Worm (Caenorhabditis elegans) whole organism, dauer: Measurements from ENCODE around the gene srh-68.

Experiments used
- unc-62 ChIP-seq: sonication (generic microtip); optimal IDR thresholded peaks from 2 replicates; lab custom pipeline; 2017; ENCODE audit warnings: missing biosample characterization, missing genetic modification reagents, missing genetic modification characterization

Gene srh-68

DNA sequence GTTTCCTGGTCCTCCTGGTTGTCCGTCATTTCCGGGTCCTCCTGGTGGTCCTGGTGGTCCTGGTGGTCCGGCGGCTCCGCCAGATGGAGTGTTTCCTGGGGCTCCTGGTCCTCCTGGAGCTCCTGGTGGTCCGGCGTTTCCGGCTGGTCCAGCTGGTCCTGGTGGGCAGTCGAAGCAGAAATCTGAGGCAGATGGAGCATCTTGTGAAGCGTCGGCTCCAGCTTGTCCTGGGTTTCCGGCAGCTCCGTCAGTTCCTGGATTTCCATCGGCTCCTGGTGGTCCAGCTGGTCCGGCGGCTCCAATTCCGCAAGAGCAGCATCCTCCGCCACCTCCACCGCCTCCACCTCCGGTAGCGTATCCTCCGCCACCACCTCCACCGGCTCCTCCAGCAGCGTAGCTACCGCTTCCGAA lies 13.1 kb upstream of the srh-68 start:
- TF ChIP-seq unc-62 (GFP tag; lab: Kevin White, UChicago), result no peak

DNA sequence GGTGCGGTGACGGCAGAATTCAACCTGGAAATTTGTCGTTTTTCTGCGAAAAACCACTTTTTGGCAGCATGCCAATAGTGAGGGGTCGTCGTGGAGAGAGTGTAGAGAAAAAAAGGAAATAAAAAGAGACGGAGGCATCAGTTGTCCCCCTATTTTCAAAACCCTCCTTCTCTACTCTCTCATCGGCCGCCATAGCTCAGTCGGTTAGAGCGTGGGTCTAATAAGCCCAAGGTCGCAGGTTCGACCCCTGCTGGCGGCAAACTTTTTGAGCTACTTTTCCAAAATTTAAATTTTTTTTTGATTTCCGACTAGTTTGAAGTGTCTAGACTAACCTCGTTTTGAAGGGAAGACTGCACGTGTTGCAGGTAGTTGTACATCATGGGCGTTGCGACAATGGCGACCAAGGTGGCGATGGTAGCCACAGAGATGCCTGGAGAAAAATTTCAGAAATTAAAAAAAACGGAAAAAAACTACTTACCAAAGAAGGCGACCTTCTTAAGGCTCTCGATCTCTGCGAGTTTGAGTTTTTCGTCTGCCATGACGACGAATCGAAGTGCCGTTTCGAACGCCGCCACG lies 12.5 kb upstream of the srh-68 start, which contains the start of gene col-85:
Gene col-85 (minus strand): TSS at position 540 of the 576 bp plus-strand sequence.
- no peak for TF ChIP-seq unc-62 (GFP tag; lab: Kevin White, UChicago)

DNA sequence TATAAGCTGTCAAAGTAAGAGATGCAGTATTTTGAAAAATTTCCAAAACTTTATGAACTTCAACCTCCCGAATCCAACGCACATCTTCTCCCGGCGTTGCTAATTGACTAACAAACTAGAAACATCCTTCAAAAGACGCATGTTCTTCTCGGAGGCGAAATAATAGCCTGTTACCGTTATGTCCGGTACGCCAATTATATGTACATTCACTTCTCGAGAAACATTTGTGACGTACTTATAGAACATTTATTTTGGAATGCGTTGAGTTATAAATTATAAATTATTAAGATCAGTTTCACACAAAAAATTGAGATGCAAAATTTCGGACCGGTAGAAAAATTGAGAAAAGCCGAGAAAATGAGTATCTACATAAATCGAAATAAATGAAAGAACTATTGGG lies 10.2 kb upstream of the srh-68 start, which contains the start of gene T21B4.3:
Gene T21B4.3 (minus strand): TSS at position 101 of the 400 bp plus-strand sequence.
- no peak for TF ChIP-seq unc-62 (GFP tag; lab: Kevin White, UChicago)

DNA sequence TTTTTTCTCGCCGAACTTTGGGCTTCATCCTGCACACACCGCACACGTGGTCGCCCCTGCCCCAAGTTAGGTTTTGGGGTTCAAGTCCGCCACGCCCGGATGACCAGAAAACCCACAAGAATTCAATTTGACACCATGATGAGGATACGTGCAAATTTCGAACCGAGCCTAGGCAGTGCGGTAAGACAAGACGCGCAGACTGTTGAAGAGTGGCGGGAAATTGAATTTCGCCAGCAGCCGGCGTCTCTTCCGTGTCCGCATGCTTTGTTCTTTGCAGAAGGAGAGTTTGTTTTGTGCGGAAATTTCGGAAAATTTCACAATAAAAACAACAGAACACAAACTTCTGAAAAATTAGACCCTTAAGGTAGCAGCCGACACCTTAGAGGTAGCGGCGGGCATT lies 7.2 kb upstream of the srh-68 start:
- no peak for TF ChIP-seq unc-62 (GFP tag; lab: Kevin White, UChicago)

DNA sequence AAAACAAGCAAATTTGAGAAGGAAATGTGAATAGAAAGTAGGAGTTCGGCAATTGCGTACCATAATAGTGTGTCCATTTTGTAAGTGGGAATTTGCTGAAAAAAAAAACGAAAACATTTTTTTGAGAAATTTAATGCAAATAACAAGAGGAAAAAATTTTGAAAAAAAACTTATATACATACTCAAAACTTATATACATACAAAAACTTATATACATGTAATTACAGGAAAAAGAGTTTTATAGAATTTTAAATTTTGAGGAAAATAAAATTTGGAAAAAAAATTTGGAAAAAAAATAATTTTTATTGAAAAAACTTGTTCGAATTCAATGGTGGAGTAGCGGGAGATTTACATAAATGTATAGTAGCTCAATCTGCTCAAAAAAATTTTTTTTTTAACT lies 4.4 kb upstream of the srh-68 start, which contains the start of gene ador-1:
Gene ador-1 (minus strand): TSS at position 101 of the 400 bp plus-strand sequence.
- no peak for TF ChIP-seq unc-62 (GFP tag; lab: Kevin White, UChicago)

DNA sequence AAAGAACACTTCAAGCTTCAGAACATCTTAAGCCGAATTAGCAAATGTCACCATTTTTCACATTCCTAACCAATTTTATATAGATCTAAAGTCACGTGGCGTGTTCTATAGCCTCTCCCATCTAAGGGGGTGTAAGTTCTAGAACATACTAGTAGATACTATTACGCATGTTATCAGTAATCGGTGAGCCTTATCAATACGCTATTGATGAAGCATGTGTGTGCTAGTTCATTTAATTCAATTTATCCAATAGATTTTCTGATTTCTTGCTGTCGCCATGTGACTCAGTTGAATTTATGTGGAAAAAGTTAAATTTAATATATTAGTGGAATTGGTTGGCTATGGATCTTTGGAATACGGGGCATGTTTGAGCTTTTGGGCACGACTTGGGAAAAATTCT lies 627 bp upstream of the srh-68 start:
- no peak for TF ChIP-seq unc-62 (GFP tag; lab: Kevin White, UChicago)

DNA sequence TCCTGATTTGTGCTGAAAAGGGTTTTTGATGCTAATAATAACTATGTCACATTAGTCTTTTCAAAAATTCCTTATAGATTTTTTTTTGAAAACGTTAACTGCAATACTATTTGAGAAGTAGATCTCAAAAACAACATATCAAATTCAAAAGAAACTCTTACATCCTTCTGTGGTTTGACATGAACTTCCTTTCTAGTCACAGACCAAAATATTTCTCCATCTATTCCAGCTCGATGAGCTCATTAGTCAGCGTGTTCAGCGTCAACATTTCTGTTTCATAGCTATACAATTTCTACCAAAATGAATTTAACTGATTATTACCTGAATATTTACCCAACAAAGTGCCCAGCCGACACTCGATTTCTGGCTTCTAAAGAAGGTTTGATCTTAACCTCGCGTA lies 1.5 kb downstream of the srh-68 start, which contains the start of gene srh-67:
Gene srh-67 (plus strand): TSS at position 301 of the 400 bp plus-strand sequence.
- no peak for TF ChIP-seq unc-62 (GFP tag; lab: Kevin White, UChicago)

DNA sequence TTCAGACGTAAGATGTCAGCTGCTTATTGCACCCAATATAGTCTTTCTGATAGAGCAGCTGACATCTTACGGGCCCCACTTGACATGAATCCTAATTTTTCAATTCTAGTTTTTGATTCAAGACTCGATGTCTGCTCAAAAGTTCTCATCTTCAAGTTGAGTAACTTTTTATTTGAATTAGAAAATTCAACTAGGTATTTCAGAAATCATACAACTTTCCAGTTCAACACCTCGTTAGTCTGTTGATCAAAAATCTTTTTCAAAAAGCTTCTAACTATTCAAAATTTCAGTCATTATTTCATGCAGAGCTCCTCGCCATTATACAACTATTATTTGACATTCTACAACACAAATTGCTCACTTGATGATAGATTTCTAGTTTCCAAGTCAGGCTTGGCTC lies 4.7 kb downstream of the srh-68 start, which contains the start of gene srh-73:
Gene srh-73 (plus strand): TSS at position 301 of the 400 bp plus-strand sequence.
- TF ChIP-seq unc-62 (GFP tag; lab: Kevin White, UChicago), result no peak

DNA sequence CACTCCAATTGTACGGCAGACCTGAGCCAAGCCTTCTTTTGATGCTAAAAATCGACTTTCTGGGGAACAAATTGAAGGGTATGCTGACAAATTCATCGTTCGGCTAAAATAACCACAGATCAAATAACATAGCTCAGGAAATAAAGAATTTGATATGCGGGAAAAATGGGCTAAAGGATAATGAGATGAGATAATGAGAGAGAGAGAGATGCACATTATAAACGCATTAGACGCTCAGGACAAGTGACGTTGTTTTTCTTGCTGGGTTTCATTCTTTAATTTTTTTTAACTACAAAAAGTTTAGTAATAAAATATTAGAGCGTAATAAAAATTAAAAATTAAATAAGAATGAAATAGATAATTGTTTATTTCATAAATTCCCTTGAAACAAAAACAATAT lies 7.5 kb downstream of the srh-68 start, which contains the start of gene srh-69:
Gene srh-69 (minus strand): TSS at position 101 of the 400 bp plus-strand sequence.
- no peak for TF ChIP-seq unc-62 (GFP tag; lab: Kevin White, UChicago)

DNA sequence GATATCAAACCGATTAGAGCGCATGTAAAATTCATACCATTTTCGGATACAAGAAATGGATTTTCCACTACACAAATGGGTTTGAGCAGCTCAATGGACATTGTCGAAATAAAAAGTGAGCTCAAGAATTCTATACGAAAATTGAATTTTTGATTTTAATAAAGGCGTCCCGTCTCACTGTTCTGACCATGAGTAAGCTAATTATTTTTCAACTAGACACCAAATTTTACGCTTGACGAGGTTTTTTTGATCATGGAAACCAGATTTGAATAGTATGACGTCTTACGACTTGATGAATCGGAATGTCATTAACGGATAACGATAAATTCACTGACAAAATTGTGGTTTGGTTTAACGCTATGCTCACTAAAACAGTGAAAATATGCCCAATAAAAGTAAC lies 9.2 kb downstream of the srh-68 start, which contains the start of gene srh-61:
Gene srh-61 (minus strand): TSS at position 101 of the 400 bp plus-strand sequence.
- no peak for TF ChIP-seq unc-62 (GFP tag; lab: Kevin White, UChicago)

DNA sequence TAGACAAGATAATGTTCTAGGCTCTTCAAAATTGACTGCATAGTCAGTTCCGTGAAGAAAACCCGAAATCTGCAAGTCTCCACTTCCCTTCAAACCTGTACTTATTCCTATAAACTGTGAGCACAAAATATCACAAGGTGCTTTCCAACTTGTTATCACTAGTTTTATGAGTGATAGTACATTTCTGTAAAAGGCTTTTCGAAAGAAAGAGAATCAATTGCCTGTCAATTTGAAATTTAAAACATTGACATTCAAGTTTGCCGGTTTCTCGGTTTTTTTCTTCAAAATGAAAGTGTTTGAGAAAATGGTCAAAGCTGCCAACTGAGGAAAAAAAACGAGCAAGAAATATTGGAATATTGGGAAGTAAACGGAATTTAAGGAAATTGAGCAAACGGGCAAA lies 10.9 kb downstream of the srh-68 start:
- TF ChIP-seq unc-62 (GFP tag; lab: Kevin White, UChicago), result no peak

DNA sequence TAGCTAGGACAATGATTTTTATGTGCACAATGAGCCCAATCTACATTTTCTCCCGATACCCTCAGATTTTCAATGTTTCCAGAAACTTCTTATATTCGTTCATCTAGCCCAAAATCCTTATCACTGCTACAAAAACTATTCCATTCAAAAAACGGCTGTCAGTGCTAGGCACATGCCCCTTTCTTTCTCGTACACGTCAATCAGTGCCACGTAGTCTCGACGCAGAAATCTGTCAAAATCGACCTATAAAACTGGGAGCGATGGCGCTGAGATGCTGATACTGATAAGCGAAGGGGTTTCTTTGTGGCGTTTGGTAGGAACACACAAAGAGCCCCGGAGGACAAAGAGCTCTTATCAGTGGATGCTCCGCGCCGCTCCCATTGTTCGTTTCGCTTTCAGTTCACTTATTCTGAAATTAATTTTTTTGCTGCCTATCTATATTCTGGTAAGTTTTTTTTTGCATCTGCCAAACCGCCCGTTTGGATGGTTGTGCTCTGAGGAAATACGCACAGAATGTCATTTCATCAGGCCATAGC lies 11.7 kb downstream of the srh-68 start, which contains the start of gene srh-70:
Gene srh-70 (minus strand): TSS at position 51 of the 536 bp plus-strand sequence.
- TF ChIP-seq unc-62 (GFP tag; lab: Kevin White, UChicago), result no peak

DNA sequence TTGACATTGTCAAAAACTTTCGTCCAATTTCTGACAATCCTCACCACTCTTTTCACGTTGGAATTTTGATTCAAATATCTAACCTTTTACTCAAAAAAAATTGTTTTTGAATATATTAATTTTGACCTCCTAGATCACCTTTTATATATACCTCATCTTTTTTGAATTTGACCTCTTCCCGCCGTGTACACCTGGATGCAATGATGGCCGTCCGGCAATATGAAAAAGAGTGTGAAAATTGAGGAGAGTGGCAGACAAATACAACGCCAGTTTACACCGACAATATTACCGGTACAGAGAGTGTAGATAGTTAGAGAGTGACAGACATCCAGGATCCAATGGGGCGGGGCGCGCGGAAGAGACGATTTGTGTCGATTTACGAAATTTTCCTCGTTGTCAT lies 12.5 kb downstream of the srh-68 start, which contains the start of gene ceh-99:
Gene ceh-99 (plus strand): TSS at position 366 of the 400 bp plus-strand sequence.
- TF ChIP-seq unc-62 (GFP tag; lab: Kevin White, UChicago), result no peak

DNA sequence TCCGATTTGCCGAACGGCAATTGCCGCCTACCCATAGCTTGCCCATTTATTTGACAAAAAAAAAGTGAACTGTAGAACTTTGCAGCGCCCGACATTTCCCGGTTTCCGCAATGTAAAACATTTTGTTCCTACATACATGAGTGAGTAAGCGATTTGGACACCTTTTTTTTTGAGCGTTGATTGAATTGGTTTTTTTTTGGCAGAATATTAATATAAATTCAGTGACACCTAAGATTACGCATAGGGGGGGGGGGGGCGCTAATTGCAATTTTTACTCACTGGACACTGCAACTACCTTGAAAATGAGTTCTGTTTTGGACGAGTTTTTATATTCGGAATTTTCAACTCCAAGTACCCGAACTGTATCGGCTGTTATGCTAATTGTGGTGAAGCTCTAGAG lies 18.4 kb downstream of the srh-68 start, which contains the start of gene srx-118:
Gene srx-118 (plus strand): TSS at position 301 of the 400 bp plus-strand sequence.
- TF ChIP-seq unc-62 (GFP tag; lab: Kevin White, UChicago), result no peak

DNA sequence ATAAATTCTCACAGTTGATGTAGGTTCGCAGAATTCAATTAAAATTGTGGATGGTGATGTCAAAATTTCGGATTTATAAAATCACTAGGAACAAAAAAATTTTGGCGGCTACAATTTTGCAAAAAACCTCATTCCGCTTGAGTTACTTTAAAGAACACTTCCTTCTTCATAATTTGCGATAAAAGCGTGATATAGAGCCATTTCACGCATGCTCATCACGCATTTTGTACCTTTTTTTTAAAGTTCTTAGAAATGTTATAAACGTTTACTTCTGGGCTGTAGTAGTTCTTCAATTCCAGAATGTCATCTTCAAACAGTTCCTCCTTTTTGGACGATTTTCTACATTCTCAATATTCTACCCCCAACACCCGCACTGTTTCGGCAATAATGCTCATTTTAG lies 20.8 kb downstream of the srh-68 start, which contains the start of gene srx-119:
Gene srx-119 (plus strand): TSS at position 301 of the 400 bp plus-strand sequence.
- no peak for TF ChIP-seq unc-62 (GFP tag; lab: Kevin White, UChicago)

DNA sequence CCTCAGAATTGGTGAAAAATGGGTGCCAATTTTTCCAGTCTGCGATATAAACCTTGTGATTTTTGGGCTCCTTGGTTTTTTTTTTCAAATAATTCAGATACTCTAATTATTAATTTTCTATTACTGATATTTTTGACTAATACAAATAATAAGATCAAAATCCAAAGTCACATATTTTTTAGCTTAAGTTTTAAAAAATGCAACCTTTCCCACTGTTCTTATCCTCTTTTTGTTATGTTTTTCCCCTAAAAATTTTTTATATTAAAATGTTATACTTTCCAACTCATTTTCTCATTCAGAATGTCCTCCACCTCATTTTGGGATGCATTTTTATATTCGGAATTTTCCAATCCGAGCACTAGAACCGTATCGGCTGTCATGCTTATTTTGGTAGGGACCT lies 23.8 kb downstream of the srh-68 start, which contains the start of gene srx-120:
Gene srx-120 (plus strand): TSS at position 301 of the 400 bp plus-strand sequence.
- no peak for TF ChIP-seq unc-62 (GFP tag; lab: Kevin White, UChicago)
